Fruit fly (Drosophila melanogaster) whole organism: ENCODE measurements around the gene CG11164.

Experiments used
- pan ChIP-seq: fragments of >200 bp; optimal IDR thresholded peaks from 2 replicates; lab custom pipeline; 2017
- usp ChIP-seq: fragments of >200 bp; optimal IDR thresholded peaks from 2 replicates; lab custom pipeline; 2017; ENCODE audit warnings: missing biosample characterization, missing genetic modification characterization, mixed read lengths

- no peak for TF ChIP-seq pan (lab: Kevin White, UChicago)
- TF ChIP-seq usp, result no peak
These were observed 12.4 kb downstream of the CG11164 start, which contains the start of gene CG12177 for dm6 chrX:13680262-13680661.
